Fruit fly (Drosophila melanogaster): ENCODE measurements around the gene Pex12.
A peak's percentile ranks its signal among the peaks of the same experiment; 100 is the strongest.

Pex12 gene

DNA sequence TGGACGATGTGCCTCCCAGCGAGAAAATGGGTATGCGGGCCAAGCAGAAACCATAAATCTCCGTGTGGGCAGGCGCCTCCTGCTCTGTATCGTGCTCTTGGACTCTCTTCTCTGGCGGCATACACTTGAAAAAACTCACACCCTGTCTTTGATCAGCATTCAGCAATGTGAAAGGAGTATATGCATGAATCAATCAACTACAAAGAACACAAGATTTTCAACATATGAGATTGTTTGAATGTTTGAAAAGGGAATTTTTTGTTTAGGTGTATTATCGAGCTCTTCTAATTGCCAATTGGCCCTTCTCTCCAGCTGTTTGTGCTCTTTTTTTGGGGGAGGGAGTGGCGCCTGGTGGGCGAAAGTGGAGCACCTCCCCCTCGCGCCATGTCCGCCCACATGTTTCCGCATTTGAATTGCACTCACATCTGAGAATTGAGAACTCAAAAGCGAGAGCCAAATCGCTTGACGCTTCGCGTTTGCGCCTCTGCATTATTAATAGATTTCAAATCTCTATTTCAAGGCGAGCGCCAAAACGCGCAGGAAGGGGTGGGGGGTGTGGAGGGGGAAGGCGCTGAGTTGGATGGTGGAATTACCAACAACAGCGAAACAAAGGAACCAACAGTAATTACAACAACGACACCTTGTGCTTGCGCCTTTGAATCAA, 29.7 kb downstream of the Pex12 start (continued):
- TF ChIP-seq insv (GFP tag; optimal IDR thresholded peaks at IDR 0.05) (peak in 1 of 2 experiments; percentile 30), Bteb2 (GFP tag; optimal IDR thresholded peaks at IDR 0.05) (peak; percentile 85), hth (optimal IDR thresholded peaks at IDR 0.05) (no peak), danr (GFP tag; IDR thresholded peaks at IDR 0.05) (peak; percentile 73; the same call in 1 of the 2 replicates), CG11093 (GFP tag; IDR thresholded peaks at IDR 0.05) (peak; percentile 87; the same call in 2 of the 3 replicates), Usf (GFP tag; optimal IDR thresholded peaks at IDR 0.05) (peak; percentile 33), H15 (GFP tag; IDR thresholded peaks at IDR 0.05) (peak; percentile 87), CrebB (tag; optimal IDR thresholded peaks at IDR 0.05) (peak; percentile 82), sug (tag; optimal IDR thresholded peaks at IDR 0.05) (peak; percentile 75), CHES-1-like (GFP tag; optimal IDR thresholded peaks at IDR 0.05) (peak; percentile 90), knrl (GFP tag; IDR thresholded peaks at IDR 0.05; ENCODE audit: partially characterized antibody) (no peak), cg (GFP tag; optimal IDR thresholded peaks at IDR 0.05) (no peak), CG4854 (GFP tag; optimal IDR thresholded peaks at IDR 0.05) (peak; percentile 75), ewg (GFP tag; optimal IDR thresholded peaks at IDR 0.05) (peak; percentile 74), CG12299 (tag; optimal IDR thresholded peaks at IDR 0.05) (peak; percentile 41), ftz-f1 (GFP tag; optimal IDR thresholded peaks at IDR 0.05) (peak; percentile 24), CG8765 (GFP tag; IDR thresholded peaks at IDR 0.05) (0 out of 2 replicates have a peak, but pooled peaks have one; percentile 12), eyg (GFP tag; optimal IDR thresholded peaks at IDR 0.05) (peak; percentile 68), CG14014 (GFP tag; IDR thresholded peaks at IDR 0.05) (peak; percentile 90), CG42726 (GFP tag; IDR thresholded peaks at IDR 0.05; ENCODE audit: partially characterized antibody) (no peak), Bdp1 (GFP tag; optimal IDR thresholded peaks at IDR 0.05) (peak; percentile 60), CG7839 (tag; optimal IDR thresholded peaks at IDR 0.05) (peak; percentile 90), CG1792 (GFP tag; optimal IDR thresholded peaks at IDR 0.05) (peak; percentile 87), gsb (GFP tag; IDR thresholded peaks at IDR 0.05) (peak; percentile 82), Lhr (GFP tag; optimal IDR thresholded peaks at IDR 0.05) (peak; percentile 7), kay (GFP tag; optimal IDR thresholded peaks at IDR 0.05) (peak; percentile 65), CG17361 (GFP tag; IDR thresholded peaks at IDR 0.05) (peak; percentile 71; the same call in 2 of the 3 replicates), nom (GFP tag; optimal IDR thresholded peaks at IDR 0.05) (no peak), YL-1 (GFP tag; optimal IDR thresholded peaks at IDR 0.05) (peak; percentile 62), cas (GFP tag; IDR thresholded peaks at IDR 0.05) (peak; percentile 79), CG8478 (optimal IDR thresholded peaks at IDR 0.05) (no peak), MESR4 (GFP tag; optimal IDR thresholded peaks at IDR 0.05) (peak; percentile 33), Taf1 (GFP tag; IDR thresholded peaks at IDR 0.05) (peak; percentile 76), CG2712 (tag; optimal IDR thresholded peaks at IDR 0.05) (peak; percentile 87), Lpt (GFP tag; optimal IDR thresholded peaks at IDR 0.05) (no peak), CG9215 (GFP tag; IDR thresholded peaks at IDR 0.05) (peak; percentile 72), Myb (GFP tag; optimal IDR thresholded peaks at IDR 0.05) (peak; percentile 76), CG14965 (GFP tag; optimal IDR thresholded peaks at IDR 0.05; ENCODE audit: borderline replicate concordance) (peak; percentile 35), nerfin-1 (tag; optimal IDR thresholded peaks at IDR 0.05) (peak; percentile 71), dmrt99B (tag; optimal IDR thresholded peaks at IDR 0.05) (peak; percentile 92), maf-S (GFP tag; optimal IDR thresholded peaks at IDR 0.05) (peak; percentile 74), Med (GFP tag) (peak; percentile 99), CG8924 (tag; optimal IDR thresholded peaks at IDR 0.05) (peak; percentile 87), al (GFP tag; IDR thresholded peaks at IDR 0.05) (peak; percentile 84), lmd (GFP tag; IDR thresholded peaks at IDR 0.05) (peak; percentile 93), lov (optimal IDR thresholded peaks at IDR 0.05) (no peak), lov (GFP tag; IDR thresholded peaks at IDR 0.05) (peak; percentile 78; the same call in 1 of the 3 replicates), tna (GFP tag; IDR thresholded peaks at IDR 0.05; ENCODE audit: partially characterized antibody) (no peak), Atf-2 (GFP tag; optimal IDR thresholded peaks at IDR 0.05) (peak; percentile 80), Lim3 (GFP tag; IDR thresholded peaks at IDR 0.05) (peak; percentile 66), H2.0 (GFP tag; IDR thresholded peaks at IDR 0.05) (peak; percentile 92)
